Fruit fly (Drosophila melanogaster) Kc167 (cell line): Measurements from ENCODE around the gene CG33769.

ENCODE experiments used
- Myc ChIP-seq: fragments of >200 bp; optimal IDR thresholded peaks from 2 replicates; lab custom pipeline; 2017; ENCODE audit warnings: missing external identifiers
- Sin3A ChIP-seq: fragments of >200 bp; optimal IDR thresholded peaks from 2 replicates; lab custom pipeline; 2018; ENCODE audit warnings: missing external identifiers
- h ChIP-seq: fragments of >200 bp; optimal IDR thresholded peaks from 3 replicates; lab custom pipeline; 2018; ENCODE audit warnings: missing external identifiers
- insv ChIP-seq: fragments of >200 bp; optimal IDR thresholded peaks from 3 replicates; lab custom pipeline; 2018; ENCODE audit warnings: missing external identifiers
- psq ChIP-seq: fragments of >200 bp; optimal IDR thresholded peaks from 2 replicates; lab custom pipeline; 2017; ENCODE audit warnings: missing external identifiers
- ttk ChIP-seq: sonication (Bioruptor generic); optimal IDR thresholded peaks from 2 replicates; lab custom pipeline; 2017; ENCODE audit warnings: missing external identifiers

dm6 chr3L:22652425-22652824, 4.7 kb downstream of the CG33769 start, which contains the start of gene CG33772:
- TF ChIP-seq ttk (lab: Kevin White, UChicago) = no peak
- no peak for TF ChIP-seq insv (lab: Kevin White, UChicago)
- no peak for TF ChIP-seq Myc (lab: Kevin White, UChicago)
- TF ChIP-seq Sin3A (lab: Kevin White, UChicago) = no peak
- no peak for TF ChIP-seq h (lab: Kevin White, UChicago)
- TF ChIP-seq psq = no peak
